Worm (Caenorhabditis elegans): ENCODE data around the gene oac-32.

DNA sequence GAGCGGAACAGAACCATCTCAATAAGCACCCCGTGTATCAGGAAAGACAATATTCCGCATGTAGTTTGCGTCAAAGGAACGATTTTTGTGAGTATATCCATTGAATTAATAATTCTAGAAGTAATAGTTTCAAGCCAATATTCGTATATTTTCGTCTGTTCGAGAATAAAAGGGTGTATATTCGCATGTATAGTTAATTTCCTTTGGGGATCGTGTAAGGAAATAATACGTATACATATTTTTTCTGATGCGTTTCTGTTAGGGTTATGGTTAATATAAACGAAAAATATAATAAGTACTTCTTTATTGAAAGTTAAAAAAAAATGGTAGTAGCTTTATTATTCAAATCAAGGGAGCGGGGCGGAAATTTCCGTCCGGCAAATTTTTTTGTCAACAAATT, 17.6 kb downstream of the oac-32 start, which contains the start of gene str-236:
- no peak for TF ChIP-seq dao-5 (tag; optimal IDR thresholded peaks at IDR 0.05)
- TF ChIP-seq him-1 (tag; optimal IDR thresholded peaks at IDR 0.05) = no peak

Measured in whole organism, L4/young adult.